Fruit fly (Drosophila melanogaster) whole organism, embryonic: ENCODE measurements around the gene Sec15.

Experiments used
- Atf6 ChIP-seq: fragments of 200-800 bp; sonication (Bioruptor generic); IDR thresholded peaks from 2 replicates; pipeline ENCODE4 v1.3.6; 2022; ENCODE audit warnings: missing biosample characterization, missing genetic modification characterization
- CG10147 ChIP-seq: fragments of 200-800 bp; sonication (Bioruptor generic); optimal IDR thresholded peaks from 2 replicates; lab custom pipeline; 2019; ENCODE audit warnings: missing biosample characterization, mild to moderate bottlenecking, missing genetic modification characterization, moderate library complexity
- CG10959 ChIP-seq: fragments of 200-800 bp; sonication (Bioruptor generic); IDR thresholded peaks from 2 replicates; pipeline ENCODE4 v1.3.6; 2022; ENCODE audit warnings: missing biosample characterization, missing genetic modification characterization
- CG12659 ChIP-seq: fragments of 200-800 bp; sonication (Bioruptor generic); optimal IDR thresholded peaks from 3 replicates; lab custom pipeline; 2017; ENCODE audit warnings: mild to moderate bottlenecking, missing biosample characterization, missing genetic modification reagents, missing genetic modification characterization
- CG13894 ChIP-seq: fragments of 200-800 bp; sonication (Bioruptor generic); optimal IDR thresholded peaks from 3 replicates; lab custom pipeline; 2018; ENCODE audit warnings: missing biosample characterization, mild to moderate bottlenecking, missing genetic modification characterization, moderate library complexity
- CG15011 ChIP-seq: fragments of 200-800 bp; sonication (Bioruptor generic); optimal IDR thresholded peaks from 3 replicates; lab custom pipeline; 2018; ENCODE audit warnings: missing biosample characterization, mild to moderate bottlenecking, missing genetic modification characterization
- CG16813 ChIP-seq: fragments of 200-800 bp; sonication (Bioruptor generic); IDR thresholded peaks from 3 replicates; pipeline ENCODE4 v1.3.6; 2022; ENCODE audit warnings: missing biosample characterization, missing genetic modification characterization; ENCODE audit not compliant: partially characterized antibody
- CG17361 ChIP-seq: fragments of 200-800 bp; sonication (Bioruptor generic); IDR thresholded peaks from 3 replicates; pipeline ENCODE4 v1.3.6; 2022; ENCODE audit warnings: missing biosample characterization, missing genetic modification characterization
- CG32767 ChIP-seq: fragments of 200-800 bp; sonication (Bioruptor generic); IDR thresholded peaks from 2 replicates; pipeline ENCODE4 v1.3.6; 2022; ENCODE audit warnings: missing biosample characterization, missing genetic modification characterization
- CG3407 ChIP-seq: fragments of 200-800 bp; sonication (Bioruptor generic); optimal IDR thresholded peaks from 2 replicates; lab custom pipeline; 2018; ENCODE audit warnings: missing biosample characterization, mild to moderate bottlenecking, missing genetic modification characterization
- CG4404 ChIP-seq: fragments of 200-800 bp; sonication (Bioruptor generic); IDR thresholded peaks from 2 replicates; pipeline ENCODE4 v1.3.6; 2022; ENCODE audit warnings: missing biosample characterization, missing genetic modification characterization
- CG6791 ChIP-seq: fragments of 200-800 bp; sonication (Bioruptor generic); IDR thresholded peaks from 3 replicates; pipeline ENCODE4 v1.3.6; 2022; ENCODE audit warnings: missing biosample characterization, missing genetic modification characterization; ENCODE audit not compliant: partially characterized antibody
- CG6854 ChIP-seq: fragments of 200-800 bp; sonication (Bioruptor generic); optimal IDR thresholded peaks from 3 replicates; lab custom pipeline; 2017; ENCODE audit warnings: missing biosample characterization, mild to moderate bottlenecking, missing genetic modification characterization
- CG7372 ChIP-seq: fragments of 200-800 bp; sonication (Bioruptor generic); IDR thresholded peaks from 2 replicates; pipeline ENCODE4 v1.3.6; 2022; ENCODE audit warnings: missing biosample characterization, missing genetic modification characterization
- CG7928 ChIP-seq: fragments of 200-800 bp; sonication (Bioruptor generic); optimal IDR thresholded peaks from 2 replicates; lab custom pipeline; 2017; ENCODE audit warnings: missing biosample characterization, mild to moderate bottlenecking, missing genetic modification characterization
- CkIIα-i1 ChIP-seq: fragments of 200-800 bp; sonication (Bioruptor generic); IDR thresholded peaks from 2 replicates; pipeline ENCODE4 v1.3.6; 2022; ENCODE audit warnings: missing biosample characterization, missing genetic modification characterization
- CoRest ChIP-seq: fragments of 200-800 bp; sonication (Bioruptor generic); optimal IDR thresholded peaks from 3 replicates; lab custom pipeline; 2018; ENCODE audit warnings: missing biosample characterization, mild to moderate bottlenecking, missing genetic modification characterization, moderate library complexity
- Dad ChIP-seq: fragments of 200-800 bp; sonication (Bioruptor generic); optimal IDR thresholded peaks from 3 replicates; lab custom pipeline; 2016; ENCODE audit warnings: missing biosample characterization, missing genetic modification characterization
- Deaf1 ChIP-seq: fragments of 200-800 bp; optimal IDR thresholded peaks from 3 replicates; lab custom pipeline; 2019; ENCODE audit warnings: missing biosample characterization, mild to moderate bottlenecking, missing genetic modification characterization, moderate library complexity
- Drgx ChIP-seq: fragments of 200-800 bp; sonication (Bioruptor generic); IDR thresholded peaks from 2 replicates; pipeline ENCODE4 v1.3.6; 2022; ENCODE audit warnings: missing biosample characterization, missing genetic modification characterization
- Fer1 ChIP-seq: fragments of 200-800 bp; sonication (Bioruptor generic); optimal IDR thresholded peaks from 2 replicates; lab custom pipeline; 2017; ENCODE audit warnings: missing biosample characterization, mild to moderate bottlenecking, missing genetic modification characterization
- Hsf ChIP-seq: fragments of 200-800 bp; sonication (Bioruptor generic); optimal IDR thresholded peaks from 3 replicates; lab custom pipeline; 2016; ENCODE audit warnings: missing biosample characterization, missing genetic modification characterization
- Kr ChIP-seq: fragments of 200-800 bp; sonication (Bioruptor generic); optimal IDR thresholded peaks from 2 replicates; lab custom pipeline; 2017; ENCODE audit warnings: missing biosample characterization, mild to moderate bottlenecking, missing genetic modification characterization
- Lhr ChIP-seq: fragments of 200-800 bp; sonication (Bioruptor generic); optimal IDR thresholded peaks from 3 replicates; lab custom pipeline; 2017; ENCODE audit warnings: mild to moderate bottlenecking, missing biosample characterization, missing genetic modification reagents, missing genetic modification characterization
- MESR4 ChIP-seq: fragments of 200-800 bp; sonication (Bioruptor generic); optimal IDR thresholded peaks from 2 replicates; lab custom pipeline; 2018; ENCODE audit warnings: missing biosample characterization, mild to moderate bottlenecking, missing genetic modification characterization, moderate library complexity
- Myb ChIP-seq: fragments of 200-800 bp; sonication (Bioruptor generic); optimal IDR thresholded peaks from 2 replicates; lab custom pipeline; 2016; ENCODE audit warnings: missing biosample characterization, missing genetic modification characterization
- Optix ChIP-seq: fragments of 200-800 bp; sonication (Bioruptor generic); IDR thresholded peaks from 3 replicates; pipeline ENCODE4 v1.3.6; 2022; ENCODE audit warnings: missing biosample characterization, missing genetic modification characterization
- Sry-δ ChIP-seq: fragments of 200-800 bp; sonication (Bioruptor generic); optimal IDR thresholded peaks from 2 replicates; lab custom pipeline; 2016; ENCODE audit warnings: missing biosample characterization, missing genetic modification characterization
- Vsx1 ChIP-seq: fragments of 200-800 bp; sonication (Bioruptor generic); optimal IDR thresholded peaks from 2 replicates; lab custom pipeline; 2017; ENCODE audit warnings: missing biosample characterization, mild to moderate bottlenecking, missing genetic modification characterization, missing genetic modification reagents
- amos ChIP-seq: fragments of 200-800 bp; sonication (Bioruptor generic); IDR thresholded peaks from 2 replicates; pipeline ENCODE4 v1.3.6; 2022; ENCODE audit warnings: missing biosample characterization, missing genetic modification characterization; ENCODE audit not compliant: partially characterized antibody
- bigmax ChIP-seq: fragments of 200-800 bp; sonication (Bioruptor generic); optimal IDR thresholded peaks from 2 replicates; lab custom pipeline; 2018; ENCODE audit warnings: missing biosample characterization, mild to moderate bottlenecking, missing genetic modification characterization
- caup ChIP-seq: fragments of 200-800 bp; sonication (Bioruptor generic); optimal IDR thresholded peaks from 3 replicates; lab custom pipeline; 2017; ENCODE audit warnings: missing biosample characterization, mild to moderate bottlenecking, missing genetic modification characterization, moderate library complexity; ENCODE audit not compliant: severe bottlenecking
- chinmo ChIP-seq: fragments of 200-800 bp; sonication (Bioruptor generic); IDR thresholded peaks from 4 replicates; pipeline ENCODE4 v1.3.6; 2022; ENCODE audit warnings: missing biosample characterization, missing genetic modification characterization; ENCODE audit not compliant: partially characterized antibody
- dm ChIP-seq: fragments of 200-800 bp; sonication (Bioruptor generic); optimal IDR thresholded peaks from 3 replicates; lab custom pipeline; 2016; ENCODE audit warnings: missing biosample characterization, missing genetic modification characterization
- fd3F ChIP-seq: fragments of 200-800 bp; sonication (Bioruptor generic); optimal IDR thresholded peaks from 2 replicates; lab custom pipeline; 2018; ENCODE audit warnings: missing biosample characterization, mild to moderate bottlenecking, missing genetic modification characterization, moderate library complexity
- lbe ChIP-seq: fragments of 200-800 bp; sonication (Bioruptor generic); optimal IDR thresholded peaks from 2 replicates; lab custom pipeline; 2016; ENCODE audit warnings: missing biosample characterization, mild to moderate bottlenecking, missing genetic modification characterization
- mld ChIP-seq: fragments of 200-800 bp; sonication (Bioruptor generic); IDR thresholded peaks from 3 replicates; pipeline ENCODE4 v1.3.6; 2022; ENCODE audit warnings: missing biosample characterization, missing genetic modification characterization; ENCODE audit not compliant: partially characterized antibody
- pnt ChIP-seq: fragments of 200-800 bp; sonication (Bioruptor generic); optimal IDR thresholded peaks from 3 replicates; lab custom pipeline; 2016; ENCODE audit warnings: missing biosample characterization, missing genetic modification characterization
- prd ChIP-seq, 3 experiments: fragments of >200 bp in 2 of 3; fragments of 200-800 bp in 1 of 3; sonication (Bioruptor generic) in 1 of 3; optimal IDR thresholded peaks in 2 of 3; IDR thresholded peaks in 1 of 3; 2 replicates in 2 of 3; 3 replicates in 1 of 3; pipeline versions ENCODE4 v1.3.6 to Lab custom; 2017 to 2022; ENCODE audit warnings: missing biosample characterization in 1 of 3, missing genetic modification characterization in 1 of 3
- ranshi ChIP-seq: fragments of 200-800 bp; sonication (Bioruptor generic); IDR thresholded peaks from 2 replicates; pipeline ENCODE4 v1.3.6; 2022; ENCODE audit warnings: missing biosample characterization, missing genetic modification characterization
- rib ChIP-seq: fragments of 200-800 bp; sonication (Bioruptor generic); IDR thresholded peaks from 2 replicates; pipeline ENCODE4 v1.3.6; 2022; ENCODE audit warnings: missing biosample characterization, missing genetic modification characterization
- row ChIP-seq: fragments of 200-800 bp; sonication (Bioruptor generic); IDR thresholded peaks from 3 replicates; pipeline ENCODE4 v1.3.6; 2022; ENCODE audit warnings: missing biosample characterization, missing genetic modification characterization
- sd ChIP-seq: fragments of 200-800 bp; sonication (Bioruptor generic); optimal IDR thresholded peaks from 3 replicates; lab custom pipeline; 2018; ENCODE audit warnings: missing biosample characterization, mild to moderate bottlenecking, missing genetic modification characterization, moderate library complexity
- sqz ChIP-seq: fragments of 200-800 bp; sonication (Bioruptor generic); optimal IDR thresholded peaks from 3 replicates; lab custom pipeline; 2018; ENCODE audit warnings: missing biosample characterization, mild to moderate bottlenecking, missing genetic modification characterization
- stwl ChIP-seq: fragments of 200-800 bp; sonication (Bioruptor generic); optimal IDR thresholded peaks from 3 replicates; lab custom pipeline; 2018; ENCODE audit warnings: missing biosample characterization, mild to moderate bottlenecking, missing genetic modification characterization, moderate library complexity
- tap ChIP-seq: fragments of 200-800 bp; optimal IDR thresholded peaks from 3 replicates; lab custom pipeline; 2019; ENCODE audit warnings: missing biosample characterization, mild to moderate bottlenecking, missing genetic modification characterization, moderate library complexity
- vfl ChIP-seq: fragments of 200-800 bp; sonication (Bioruptor generic); optimal IDR thresholded peaks from 2 replicates; lab custom pipeline; 2016; ENCODE audit warnings: missing biosample characterization, missing genetic modification characterization
- zfh1 ChIP-seq: fragments of 200-800 bp; sonication (Bioruptor generic); IDR thresholded peaks from 3 replicates; pipeline ENCODE4 v1.3.6; 2022; ENCODE audit warnings: missing biosample characterization, missing genetic modification characterization

Sec15 gene

DNA sequence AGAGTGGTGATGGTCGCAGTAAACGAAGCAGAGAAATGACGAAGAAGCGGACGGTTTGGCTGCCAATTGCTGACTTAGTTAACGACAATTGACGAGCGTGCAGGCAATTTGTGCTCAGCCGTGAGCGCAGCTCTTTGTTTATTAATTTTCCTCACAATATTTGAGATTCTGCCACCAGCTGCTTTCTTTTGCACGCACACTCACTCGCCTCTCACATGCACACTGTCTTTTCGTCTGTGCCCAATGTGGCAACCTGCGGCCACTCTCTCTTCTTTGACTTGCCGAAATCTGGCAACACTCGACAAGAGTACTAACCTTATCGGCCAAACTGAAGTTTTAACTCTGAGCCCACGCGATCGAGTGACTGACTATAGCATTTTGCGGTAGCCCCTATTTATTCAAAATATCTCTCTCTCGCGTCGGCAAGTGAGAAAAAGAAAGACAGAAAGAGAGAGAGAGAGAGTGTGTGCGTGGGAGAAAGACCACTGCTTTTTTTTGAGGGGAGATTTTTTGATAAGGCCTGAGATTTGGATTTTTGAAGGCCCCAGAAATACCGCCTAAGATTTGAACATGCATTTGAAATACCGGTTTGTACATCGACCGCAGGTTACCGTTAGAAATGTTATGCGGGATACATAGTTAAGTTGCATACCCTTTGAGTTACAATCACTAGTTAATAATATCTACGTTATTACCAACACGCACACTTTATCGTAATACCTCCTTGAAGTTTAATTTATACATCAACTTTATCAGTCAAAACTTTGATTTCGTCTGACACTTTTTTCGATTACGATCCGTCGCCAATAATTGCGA lies 47.1 kb downstream of the Sec15 start, which contains the start of gene Mvl (continued):
- TF ChIP-seq Atf6 (GFP tag; lab: Robert Waterston, UW) = no peak
- TF ChIP-seq Sry-δ (GFP tag; lab: Kevin White, UChicago) = peak; percentile 38
- TF ChIP-seq Myb (GFP tag; lab: Kevin White, UChicago) = peak; percentile 88
- TF ChIP-seq ranshi (GFP tag; lab: Robert Waterston, UW) = no peak
- no peak for TF ChIP-seq mld
- no peak for TF ChIP-seq fd3F (GFP tag; lab: Kevin White, UChicago)
- TF ChIP-seq amos (GFP tag; lab: Robert Waterston, UW) = peak; percentile 37
- no peak; the same call in 1 of the 2 replicates for TF ChIP-seq rib (GFP tag; lab: Robert Waterston, UW)
- TF ChIP-seq CG6791 (GFP tag; lab: Robert Waterston, UW) = peak; percentile 59; the same call in 1 of the 3 replicates
- no peak for TF ChIP-seq CG3407 (GFP tag; lab: Kevin White, UChicago)
- TF ChIP-seq Fer1 = peak; percentile 29
- peak; percentile 5 for TF ChIP-seq Lhr (GFP tag; lab: Kevin White, UChicago)
- peak; percentile 82 for TF ChIP-seq bigmax (GFP tag; lab: Kevin White, UChicago)
- TF ChIP-seq CG13894 (tag; lab: Kevin White, UChicago) = peak; percentile 96
- no peak for TF ChIP-seq pnt
- peak; percentile 46 for TF ChIP-seq dm (GFP tag; lab: Kevin White, UChicago)
- no peak for TF ChIP-seq vfl (GFP tag; lab: Kevin White, UChicago)
- TF ChIP-seq MESR4 = peak; percentile 34
- no peak for TF ChIP-seq CG32767 (GFP tag; lab: Robert Waterston, UW)
- no peak for TF ChIP-seq Kr (GFP tag; lab: Kevin White, UChicago)
- TF ChIP-seq CG7928 (GFP tag; lab: Kevin White, UChicago) = no peak
- TF ChIP-seq chinmo (GFP tag; lab: Robert Waterston, UW) = peak; percentile 89; the same call in 1 of the 4 replicates
- TF ChIP-seq CG16813 (GFP tag; lab: Robert Waterston, UW) = no peak
- TF ChIP-seq Vsx1 (GFP tag; lab: Kevin White, UChicago) = no peak
- TF ChIP-seq Deaf1 (tag; lab: Kevin White, UChicago) = peak; percentile 38
- TF ChIP-seq Dad = no peak
- no peak for TF ChIP-seq sqz (GFP tag; lab: Kevin White, UChicago)
- peak; percentile 47 for TF ChIP-seq CoRest (tag; lab: Kevin White, UChicago)
- TF ChIP-seq lbe = no peak
- TF ChIP-seq Hsf = no peak
- TF ChIP-seq CG4404 (GFP tag; lab: Robert Waterston, UW) = no peak
- no peak for TF ChIP-seq CG15011
- TF ChIP-seq CG10147 = no peak
- no peak for TF ChIP-seq CG7372 (GFP tag; lab: Robert Waterston, UW)
- 0 out of 3 replicates have a peak, but pooled peaks have one; percentile 21 for TF ChIP-seq row
- no peak for TF ChIP-seq Drgx (GFP tag; lab: Robert Waterston, UW)
- TF ChIP-seq zfh1 (GFP tag; lab: Robert Waterston, UW) = 0 out of 3 replicates have a peak, but pooled peaks have one; percentile 21
- TF ChIP-seq prd (optimal IDR thresholded peaks at IDR 0.05; lab: Kevin White, UChicago) = no peak
- TF ChIP-seq prd (GFP tag; IDR thresholded peaks at IDR 0.05; lab: Robert Waterston, UW) = no peak
- TF ChIP-seq CkIIα-i1 (GFP tag; lab: Robert Waterston, UW) = no peak
- TF ChIP-seq stwl = peak; percentile 73
- no peak for TF ChIP-seq CG10959 (GFP tag; lab: Robert Waterston, UW)
- TF ChIP-seq CG12659 (GFP tag; lab: Kevin White, UChicago) = peak; percentile 39
- 0 out of 3 replicates have a peak, but pooled peaks have one; percentile 17 for TF ChIP-seq CG17361 (GFP tag; lab: Robert Waterston, UW)
- no peak for TF ChIP-seq caup
- no peak for TF ChIP-seq Optix (GFP tag; lab: Robert Waterston, UW)
- no peak for TF ChIP-seq tap (tag; lab: Kevin White, UChicago)
- peak; percentile 8 for TF ChIP-seq sd (tag; lab: Kevin White, UChicago)
- no peak for TF ChIP-seq CG6854
